Fruit fly (Drosophila melanogaster): ENCODE measurements around the gene CG4995.

The CG4995 gene

DNA sequence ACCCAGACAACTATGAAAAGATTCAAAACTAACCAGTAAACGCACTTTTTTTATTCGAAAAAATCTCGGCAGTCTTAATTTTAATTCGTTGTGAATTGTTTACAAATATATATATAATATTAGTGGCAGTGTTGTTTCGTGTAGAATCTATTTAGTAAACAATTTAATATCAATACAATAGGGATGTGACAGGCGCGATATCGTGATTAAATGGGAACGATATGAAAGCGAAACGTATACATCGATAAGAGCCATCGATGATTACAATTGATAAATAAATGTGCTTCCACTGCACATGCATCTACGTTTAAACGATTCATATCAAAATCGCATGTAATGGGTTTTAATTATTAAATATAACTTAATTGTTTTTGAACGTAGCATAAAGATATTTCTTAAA is 44.9 kb upstream of the CG4995 start (continued):
- TF ChIP-seq mld (GFP tag; IDR thresholded peaks at IDR 0.05; ENCODE audit: partially characterized antibody) (peak; percentile 90), tll (GFP tag; optimal IDR thresholded peaks at IDR 0.05) (no peak), sima (GFP tag; optimal IDR thresholded peaks at IDR 0.05) (no peak), nerfin-2 (GFP tag; IDR thresholded peaks at IDR 0.05; ENCODE audit: partially characterized antibody) (peak; percentile 78), unc-4 (GFP tag; IDR thresholded peaks at IDR 0.05; ENCODE audit: partially characterized antibody) (peak; percentile 75), CG13287 (GFP tag; IDR thresholded peaks at IDR 0.05; ENCODE audit: partially characterized antibody) (peak; percentile 85), tx (GFP tag; optimal IDR thresholded peaks at IDR 0.05) (no peak), Deaf1 (tag; optimal IDR thresholded peaks at IDR 0.05) (no peak), Lim3 (GFP tag; IDR thresholded peaks at IDR 0.05) (no peak), schlank (tag; optimal IDR thresholded peaks at IDR 0.05) (no peak), CG2889 (GFP tag; IDR thresholded peaks at IDR 0.05) (no peak), ase (GFP tag; IDR thresholded peaks at IDR 0.05) (no peak), pfk (GFP tag; optimal IDR thresholded peaks at IDR 0.05) (peak; percentile 91), GATAe (GFP tag; conservative IDR thresholded peaks at IDR 0.05) (no peak), CG15011 (GFP tag; optimal IDR thresholded peaks at IDR 0.05) (no peak), Ada2b (GFP tag; IDR thresholded peaks at IDR 0.05) (no peak), Rfx (GFP tag; IDR thresholded peaks at IDR 0.05) (peak; percentile 48; the same call in 1 of the 2 replicates), Atf3 (GFP tag; optimal IDR thresholded peaks at IDR 0.05) (no peak), fu2 (GFP tag; optimal IDR thresholded peaks at IDR 0.05) (no peak), BEAF-32 (GFP tag; optimal IDR thresholded peaks at IDR 0.05) (peak; percentile 89), CG17359 (tag; optimal IDR thresholded peaks at IDR 0.05) (no peak), Atf6 (GFP tag; IDR thresholded peaks at IDR 0.05) (no peak), tna (GFP tag; IDR thresholded peaks at IDR 0.05; ENCODE audit: partially characterized antibody) (peak; percentile 89), CG8281 (tag; optimal IDR thresholded peaks at IDR 0.05) (no peak), CG12299 (tag; optimal IDR thresholded peaks at IDR 0.05) (peak; percentile 38), pzg (GFP tag; optimal IDR thresholded peaks at IDR 0.05) (peak; percentile 75), CG12155 (GFP tag; optimal IDR thresholded peaks at IDR 0.05) (no peak), Opbp (GFP tag; IDR thresholded peaks at IDR 0.05; ENCODE audit: partially characterized antibody) (peak; percentile 96), croc (GFP tag; conservative IDR thresholded peaks at IDR 0.05) (no peak), dmrt99B (tag; optimal IDR thresholded peaks at IDR 0.05) (no peak), Doc3 (GFP tag; IDR thresholded peaks at IDR 0.05; ENCODE audit: partially characterized antibody) (peak; percentile 68), Dp (GFP tag; optimal IDR thresholded peaks at IDR 0.05) (peak; percentile 27), CG34224 (GFP tag; IDR thresholded peaks at IDR 0.05; ENCODE audit: partially characterized antibody) (peak; percentile 86), usp (GFP tag; optimal IDR thresholded peaks at IDR 0.05) (no peak), CG16779 (GFP tag; IDR thresholded peaks at IDR 0.05) (no peak), HLH4C (GFP tag; IDR thresholded peaks at IDR 0.05; ENCODE audit: partially characterized antibody) (peak; percentile 87), Dfd (GFP tag; optimal IDR thresholded peaks at IDR 0.05) (no peak), lab (GFP tag; optimal IDR thresholded peaks at IDR 0.05) (no peak), knrl (GFP tag; IDR thresholded peaks at IDR 0.05; ENCODE audit: partially characterized antibody) (peak; percentile 92), vnd (GFP tag; IDR thresholded peaks at IDR 0.05; ENCODE audit: partially characterized antibody) (peak; percentile 88), ssp (GFP tag; IDR thresholded peaks at IDR 0.05) (peak; percentile 82), CG4617 (GFP tag; optimal IDR thresholded peaks at IDR 0.05; ENCODE audit: borderline replicate concordance) (peak; percentile 43), CG17912 (GFP tag; optimal IDR thresholded peaks at IDR 0.05) (no peak), CG6791 (GFP tag; IDR thresholded peaks at IDR 0.05; ENCODE audit: partially characterized antibody) (peak; percentile 92), ro (GFP tag; IDR thresholded peaks at IDR 0.05) (no peak), slbo (GFP tag; IDR thresholded peaks at IDR 0.05) (no peak), CG7963 (GFP tag; IDR thresholded peaks at IDR 0.05; ENCODE audit: partially characterized antibody) (peak; percentile 84), CG10267 (tag; optimal IDR thresholded peaks at IDR 0.05) (peak; percentile 17), CG3995 (GFP tag; optimal IDR thresholded peaks at IDR 0.05) (peak; percentile 90)
